Worm (Caenorhabditis elegans) whole organism, early embryonic: ENCODE results near the gene rsks-1.

ENCODE experiments used
- F13C5.2 ChIP-seq: sonication (generic microtip); optimal IDR thresholded peaks from 2 replicates; lab custom pipeline; 2017; ENCODE audit warnings: mild to moderate bottlenecking, missing genetic modification characterization, inconsistent platforms, missing compliant biosample characterization
- aly-1 ChIP-seq: sonication (generic microtip); optimal IDR thresholded peaks from 2 replicates; lab custom pipeline; 2016; ENCODE audit warnings: missing genetic modification characterization, missing compliant biosample characterization
- ama-1 ChIP-seq: fragments of 150-350 bp; optimal IDR thresholded peaks from 2 replicates; lab custom pipeline; 2014
- ceh-13 ChIP-seq: fragments of 200-800 bp; sonication (Bioruptor generic); optimal IDR thresholded peaks from 2 replicates; lab custom pipeline; 2018; ENCODE audit warnings: mild to moderate bottlenecking, missing genetic modification characterization, missing compliant biosample characterization
- ceh-36 ChIP-seq: sonication (generic microtip); optimal IDR thresholded peaks from 2 replicates; lab custom pipeline; 2016; ENCODE audit warnings: missing genetic modification characterization, inconsistent platforms, missing compliant biosample characterization
- ets-7 ChIP-seq: sonication (generic microtip); optimal IDR thresholded peaks from 2 replicates; lab custom pipeline; 2016; ENCODE audit warnings: missing genotype, missing genetic modification characterization, missing compliant biosample characterization
- flt-1 ChIP-seq: fragments of 200-800 bp; sonication (Bioruptor generic); IDR thresholded peaks from 2 replicates; pipeline ENCODE4 v1.3.6; 2022; ENCODE audit warnings: missing genetic modification characterization, missing compliant biosample characterization
- hmbx-1 ChIP-seq: sonication (generic microtip); optimal IDR thresholded peaks from 2 replicates; lab custom pipeline; 2016; ENCODE audit warnings: mild to moderate bottlenecking, missing genetic modification characterization, missing compliant biosample characterization
- pes-1 ChIP-seq: fragments of 200-800 bp; sonication (Bioruptor generic); IDR thresholded peaks from 2 replicates; pipeline ENCODE4 v1.3.6; 2022; ENCODE audit warnings: missing genetic modification reagents, missing genetic modification characterization, missing compliant biosample characterization
- sea-1 ChIP-seq: fragments of 200-800 bp; sonication (Bioruptor generic); conservative IDR thresholded peaks from 2 replicates; pipeline ENCODE4 v1.3.6; 2022; ENCODE audit warnings: missing genetic modification characterization, missing compliant biosample characterization

- no peak for TF ChIP-seq flt-1
- no peak for TF ChIP-seq hmbx-1
- no peak for TF ChIP-seq F13C5.2
- TF ChIP-seq sea-1 (GFP tag; lab: Robert Waterston, UW): no peak
- no peak for TF ChIP-seq ama-1 (lab: Kevin White, UChicago)
- TF ChIP-seq ets-7: no peak
- no peak for TF ChIP-seq ceh-13 (GFP tag; lab: Kevin White, UChicago)
- no peak for TF ChIP-seq ceh-36 (tag; lab: Kevin White, UChicago)
- no peak for TF ChIP-seq aly-1 (tag; lab: Kevin White, UChicago)
- no peak for TF ChIP-seq pes-1 (GFP tag; lab: Robert Waterston, UW)
These were observed 23.6 kb downstream of the rsks-1 start for ce11 chrIII:11268532-11268931.
